Worm (Caenorhabditis elegans) whole organism, L3 larva: ENCODE results near the gene clc-23.

ENCODE experiments used
- R02D3.7 ChIP-seq: fragments of 150-350 bp; optimal IDR thresholded peaks from 2 replicates; lab custom pipeline; 2014; ENCODE audit warnings: missing biosample characterization, missing genetic modification characterization
- ZK546.5 ChIP-seq: sonication (generic microtip); optimal IDR thresholded peaks from 2 replicates; lab custom pipeline; 2017; ENCODE audit warnings: missing biosample characterization, missing genetic modification characterization
- aly-2 ChIP-seq: fragments of 150-350 bp; optimal IDR thresholded peaks from 2 replicates; lab custom pipeline; 2014; ENCODE audit warnings: missing biosample characterization, missing genetic modification characterization
- ceh-16 ChIP-seq: sonication (generic microtip); optimal IDR thresholded peaks from 2 replicates; lab custom pipeline; 2017; ENCODE audit warnings: missing biosample characterization, missing genetic modification characterization
- ceh-28 ChIP-seq: fragments of 150-350 bp; optimal IDR thresholded peaks from 2 replicates; lab custom pipeline; 2014; ENCODE audit warnings: missing biosample characterization, missing genetic modification reagents, missing genetic modification characterization
- ceh-82 ChIP-seq: fragments of 150-350 bp; optimal IDR thresholded peaks from 2 replicates; lab custom pipeline; 2014; ENCODE audit warnings: missing biosample characterization, missing genetic modification characterization
- ceh-9 ChIP-seq: sonication (generic microtip); optimal IDR thresholded peaks from 2 replicates; lab custom pipeline; 2018; ENCODE audit warnings: missing biosample characterization, missing genetic modification characterization
- daf-12 ChIP-seq: fragments of 150-350 bp; optimal IDR thresholded peaks from 2 replicates; lab custom pipeline; 2014; ENCODE audit warnings: missing biosample characterization, missing genetic modification reagents, missing genetic modification characterization
- egl-5 ChIP-seq: fragments of 150-350 bp; optimal IDR thresholded peaks from 2 replicates; lab custom pipeline; 2017; ENCODE audit warnings: missing biosample characterization, missing genetic modification reagents, missing genetic modification characterization, inconsistent platforms
- elt-1 ChIP-seq: fragments of 150-350 bp; optimal IDR thresholded peaks from 2 replicates; lab custom pipeline; 2014; ENCODE audit warnings: missing biosample characterization, missing genetic modification characterization
- elt-2 ChIP-seq: sonication (generic microtip); optimal IDR thresholded peaks from 2 replicates; lab custom pipeline; 2016; ENCODE audit warnings: missing genetic modification reagents, mild to moderate bottlenecking, missing genetic modification characterization, missing compliant biosample characterization
- elt-3 ChIP-seq, 3 experiments: fragments of 150-350 bp in 1 of 3; sonication (generic microtip) in 2 of 3; optimal IDR thresholded peaks; 2 replicates in 2 of 3; 4 replicates in 1 of 3; lab custom pipeline; 2014 to 2017; ENCODE audit warnings: missing biosample characterization in 3 of 3, missing genetic modification characterization in 3 of 3
- fkh-10 ChIP-seq: sonication (generic microtip); optimal IDR thresholded peaks from 2 replicates; lab custom pipeline; 2017; ENCODE audit warnings: missing biosample characterization, missing genetic modification reagents, missing genetic modification characterization
- fkh-2 ChIP-seq: fragments of 150-350 bp; optimal IDR thresholded peaks from 2 replicates; lab custom pipeline; 2014; ENCODE audit warnings: missing biosample characterization, missing genetic modification reagents, missing genetic modification characterization
- fos-1 ChIP-seq: fragments of 150-350 bp; optimal IDR thresholded peaks from 2 replicates; lab custom pipeline; 2014; ENCODE audit warnings: missing biosample characterization, missing genetic modification characterization
- hmg-11 ChIP-seq: sonication (generic microtip); optimal IDR thresholded peaks from 2 replicates; lab custom pipeline; 2016; ENCODE audit warnings: missing genetic modification characterization, missing compliant biosample characterization
- jun-1 ChIP-seq: fragments of 150-350 bp; optimal IDR thresholded peaks from 2 replicates; lab custom pipeline; 2014; ENCODE audit warnings: missing biosample characterization, missing genetic modification reagents, missing genetic modification characterization
- lin-15B ChIP-seq: fragments of 150-350 bp; optimal IDR thresholded peaks from 2 replicates; lab custom pipeline; 2014; ENCODE audit warnings: missing biosample characterization, missing genetic modification characterization
- lin-39 ChIP-seq: fragments of 150-350 bp; optimal IDR thresholded peaks from 2 replicates; lab custom pipeline; 2018; ENCODE audit warnings: missing biosample characterization, missing genetic modification reagents, missing genetic modification characterization
- lsy-12 ChIP-seq: sonication (generic microtip); optimal IDR thresholded peaks from 2 replicates; lab custom pipeline; 2016; ENCODE audit warnings: mild to moderate bottlenecking, missing genetic modification characterization, missing compliant biosample characterization
- mdl-1 ChIP-seq: fragments of 150-350 bp; optimal IDR thresholded peaks from 2 replicates; lab custom pipeline; 2014; ENCODE audit warnings: missing biosample characterization, missing genetic modification characterization
- mml-1 ChIP-seq: fragments of 150-350 bp; sonication (generic microtip); optimal IDR thresholded peaks from 3 replicates; lab custom pipeline; 2014; ENCODE audit warnings: missing biosample characterization, missing genetic modification characterization
- nfya-1 ChIP-seq: sonication (generic microtip); optimal IDR thresholded peaks from 2 replicates; lab custom pipeline; 2017; ENCODE audit warnings: missing genetic modification characterization, mild to moderate bottlenecking, missing compliant biosample characterization, antibody characterized with exemption, moderate library complexity; ENCODE audit not compliant: insufficient read depth
- nhr-11 ChIP-seq: fragments of 150-350 bp; optimal IDR thresholded peaks from 2 replicates; lab custom pipeline; 2014; ENCODE audit warnings: missing biosample characterization, missing genetic modification characterization
- nhr-12 ChIP-seq: fragments of 150-350 bp; optimal IDR thresholded peaks from 2 replicates; lab custom pipeline; 2014; ENCODE audit warnings: missing biosample characterization, missing genetic modification characterization
- nhr-23 ChIP-seq: fragments of 150-350 bp; optimal IDR thresholded peaks from 2 replicates; lab custom pipeline; 2014; ENCODE audit warnings: missing biosample characterization, missing genetic modification reagents, missing genetic modification characterization
- nhr-237 ChIP-seq: fragments of 150-350 bp; optimal IDR thresholded peaks from 2 replicates; lab custom pipeline; 2014; ENCODE audit warnings: missing biosample characterization, missing genetic modification characterization
- nhr-25 ChIP-seq: sonication (generic microtip); optimal IDR thresholded peaks from 2 replicates; lab custom pipeline; 2017; ENCODE audit warnings: missing biosample characterization, missing genetic modification characterization
- nhr-43 ChIP-seq: sonication (generic microtip); optimal IDR thresholded peaks from 2 replicates; lab custom pipeline; 2016; ENCODE audit warnings: mild to moderate bottlenecking, missing genetic modification characterization, missing compliant biosample characterization; ENCODE audit not compliant: poor library complexity, severe bottlenecking
- nhr-67 ChIP-seq: fragments of 150-350 bp; optimal IDR thresholded peaks from 2 replicates; lab custom pipeline; 2014; ENCODE audit warnings: missing biosample characterization, missing genetic modification characterization
- nhr-76 ChIP-seq: fragments of 150-350 bp; sonication (generic microtip); optimal IDR thresholded peaks from 5 replicates; lab custom pipeline; 2014; ENCODE audit warnings: missing biosample characterization, missing genetic modification characterization
- pha-4 ChIP-seq: fragments of 150-350 bp; optimal IDR thresholded peaks from 2 replicates; lab custom pipeline; 2014; ENCODE audit warnings: missing biosample characterization, missing genetic modification reagents, missing genetic modification characterization
- pqm-1 ChIP-seq: fragments of 150-350 bp; optimal IDR thresholded peaks from 2 replicates; lab custom pipeline; 2017; ENCODE audit warnings: missing biosample characterization, missing genetic modification characterization, inconsistent platforms
- sea-2 ChIP-seq: fragments of 150-350 bp; sonication (generic microtip); optimal IDR thresholded peaks from 4 replicates; lab custom pipeline; 2014; ENCODE audit warnings: missing biosample characterization, missing genetic modification reagents, missing genetic modification characterization
- snpc-4 ChIP-seq: fragments of 150-350 bp; optimal IDR thresholded peaks from 2 replicates; lab custom pipeline; 2014; ENCODE audit warnings: missing biosample characterization, missing genetic modification characterization
- tbx-2 ChIP-seq: sonication (generic microtip); optimal IDR thresholded peaks from 2 replicates; lab custom pipeline; 2016; ENCODE audit warnings: mild to moderate bottlenecking, missing genetic modification characterization, missing compliant biosample characterization
- unc-39 ChIP-seq: sonication (generic microtip); optimal IDR thresholded peaks from 4 replicates; lab custom pipeline; 2017; ENCODE audit warnings: missing biosample characterization, missing genetic modification characterization
- zag-1 ChIP-seq: fragments of 150-350 bp; optimal IDR thresholded peaks from 2 replicates; lab custom pipeline; 2014; ENCODE audit warnings: missing biosample characterization, missing genetic modification characterization
- ztf-4 ChIP-seq: fragments of 150-350 bp; optimal IDR thresholded peaks from 2 replicates; lab custom pipeline; 2014; ENCODE audit warnings: missing biosample characterization, missing genetic modification characterization

Gene clc-23

ce11 chrIII:1008091-1008490 is 12.7 kb upstream of the clc-23 start, which contains the start of gene clc-27:
clc-27 (plus strand) TSS chrIII:1008391.
- TF ChIP-seq pha-4 (no peak), unc-39 (tag; lab: Kevin White, UChicago) (no peak), zag-1 (no peak), ceh-9 (tag; lab: Kevin White, UChicago) (no peak), R02D3.7 (tag; lab: Kevin White, UChicago) (no peak), ztf-4 (tag; lab: Kevin White, UChicago) (no peak), ceh-16 (tag; lab: Kevin White, UChicago) (no peak), nhr-12 (no peak), nhr-23 (tag; lab: Kevin White, UChicago) (no peak), mdl-1 (tag; lab: Kevin White, UChicago) (no peak)

- TF ChIP-seq nhr-23 (tag; lab: Kevin White, UChicago) (no peak), ceh-82 (no peak), lin-39 (no peak), nhr-67 (tag; lab: Kevin White, UChicago) (no peak), egl-5 (tag; lab: Kevin White, UChicago) (no peak), nfya-1 (tag; lab: Kevin White, UChicago) (no peak), lsy-12 (tag; lab: Kevin White, UChicago) (no peak), pqm-1 (tag; lab: Kevin White, UChicago) (no peak), jun-1 (tag; lab: Kevin White, UChicago) (no peak), nhr-237 (tag; lab: Kevin White, UChicago) (no peak), nhr-11 (tag; lab: Kevin White, UChicago) (no peak), elt-2 (tag; lab: Kevin White, UChicago) (no peak), nhr-25 (no peak), sea-2 (GFP tag; lab: Kevin White, UChicago) (no peak), elt-3 (tag; optimal IDR thresholded peaks at IDR 0.05; lab: Kevin White, UChicago) (no peak)
- TF ChIP-seq, all 47 proteins: peak for 0
Measured at ce11 chrIII:1009775-1010174, 11.0 kb upstream of the clc-23 start, which contains the start of gene clc-24. clc-24 (plus strand) TSS chrIII:1010037.

DNA sequence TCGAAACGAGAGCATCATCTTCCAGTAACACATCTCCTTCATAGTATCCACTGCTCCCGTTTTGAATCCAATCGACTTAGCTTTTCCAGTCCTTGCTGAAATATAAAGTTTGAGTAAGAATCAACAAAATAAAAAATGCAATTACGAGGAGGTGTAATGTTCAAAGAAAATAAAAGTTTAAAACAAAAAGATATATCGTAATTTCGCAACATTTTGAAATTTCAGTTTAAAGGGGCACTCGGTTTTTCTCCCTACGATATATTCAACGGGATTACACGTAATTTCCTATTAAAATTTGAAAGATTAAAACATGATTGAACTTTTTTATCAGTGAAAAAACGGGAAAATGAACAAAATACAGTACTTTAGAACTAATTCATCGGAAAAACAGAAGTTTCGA is 4.7 kb upstream of the clc-23 start, which contains the start of gene Y34F4.3:
Gene Y34F4.3 (minus strand): TSS at position 101 of the 400 bp plus-strand sequence.
- TF ChIP-seq ztf-4 (tag; lab: Kevin White, UChicago) (no peak), sea-2 (GFP tag; lab: Kevin White, UChicago) (no peak), elt-1 (tag; lab: Kevin White, UChicago) (no peak), nhr-12 (no peak), ZK546.5 (no peak), ceh-16 (tag; lab: Kevin White, UChicago) (no peak), nhr-25 (no peak), pha-4 (no peak), snpc-4 (tag; lab: Kevin White, UChicago) (no peak), fkh-2 (tag; lab: Kevin White, UChicago) (no peak), nhr-23 (tag; lab: Kevin White, UChicago) (no peak), mml-1 (no peak), nhr-67 (tag; lab: Kevin White, UChicago) (no peak), nhr-76 (tag; lab: Kevin White, UChicago) (no peak), fkh-10 (no peak), jun-1 (tag; lab: Kevin White, UChicago) (no peak), daf-12 (tag; lab: Kevin White, UChicago) (no peak)

DNA sequence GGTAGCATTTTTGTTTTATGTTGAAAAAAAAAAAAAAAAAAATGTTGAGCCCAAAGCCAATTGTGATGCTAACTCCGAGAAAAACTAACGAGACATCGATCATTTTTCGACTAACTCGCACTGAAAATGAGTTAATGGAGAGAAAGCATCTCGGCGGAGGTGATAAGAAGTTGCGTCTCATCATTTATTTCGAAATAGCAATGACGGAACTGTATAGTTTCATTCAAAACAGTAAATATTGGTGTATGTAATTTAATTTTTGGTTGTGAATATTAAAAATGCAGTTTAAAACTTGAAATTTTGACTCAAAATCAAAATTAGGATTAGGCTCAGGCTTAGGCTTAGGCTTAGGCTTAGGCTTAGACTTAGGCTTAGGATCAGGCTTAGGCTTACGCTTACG is 5.5 kb downstream of the clc-23 start, which contains the start of gene clc-25:
Gene clc-25 (minus strand): TSS at position 101 of the 400 bp plus-strand sequence.
- TF ChIP-seq hmg-11 (no peak), elt-2 (tag; lab: Kevin White, UChicago) (peak; percentile 33), ceh-9 (tag; lab: Kevin White, UChicago) (no peak), nhr-25 (no peak), zag-1 (no peak), nhr-23 (tag; lab: Kevin White, UChicago) (no peak), ceh-28 (tag; lab: Kevin White, UChicago) (no peak), pha-4 (no peak), snpc-4 (tag; lab: Kevin White, UChicago) (no peak)

DNA sequence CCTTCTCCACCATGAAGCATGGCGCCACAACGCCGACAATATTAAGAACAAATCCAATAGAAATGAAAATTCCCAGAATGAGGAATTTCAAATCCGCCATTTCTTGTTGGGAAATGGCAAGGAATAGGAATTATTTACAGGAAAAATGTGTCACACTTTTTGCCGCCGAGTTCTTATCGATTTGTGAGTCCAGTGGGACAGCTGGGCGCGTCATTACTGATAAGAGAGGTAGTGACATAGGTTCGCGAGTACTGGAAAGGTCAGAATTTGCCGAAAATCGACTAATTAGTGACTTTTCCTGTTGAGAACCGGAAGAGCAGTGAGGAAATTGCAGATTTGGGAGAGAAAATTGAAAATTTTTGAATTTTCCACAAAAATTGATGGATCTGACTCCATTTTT is 7.5 kb downstream of the clc-23 start:
- TF ChIP-seq nhr-67 (tag; lab: Kevin White, UChicago) (no peak), lin-39 (no peak), mdl-1 (tag; lab: Kevin White, UChicago) (no peak), pha-4 (no peak), tbx-2 (tag; lab: Kevin White, UChicago) (no peak), pqm-1 (tag; lab: Kevin White, UChicago) (peak; percentile 43), nhr-76 (tag; lab: Kevin White, UChicago) (no peak), fos-1 (tag; lab: Kevin White, UChicago) (no peak), nhr-43 (tag; lab: Kevin White, UChicago) (no peak), jun-1 (tag; lab: Kevin White, UChicago) (peak; percentile 19), R02D3.7 (tag; lab: Kevin White, UChicago) (no peak), aly-2 (no peak), elt-2 (tag; lab: Kevin White, UChicago) (peak; percentile 76), nhr-11 (tag; lab: Kevin White, UChicago) (no peak), lin-15B (tag; lab: Kevin White, UChicago) (no peak)
